Worm (Caenorhabditis elegans) whole organism, late embryonic: ENCODE measurements around the gene R08C7.12.

Experiments
- C38D4.7 ChIP-seq: fragments of 200-800 bp; sonication (Bioruptor generic); optimal IDR thresholded peaks from 2 replicates; lab custom pipeline; 2018; ENCODE audit warnings: mild to moderate bottlenecking, missing genetic modification characterization, moderate library complexity, missing compliant biosample characterization
- F13H6.1 ChIP-seq: sonication (generic microtip); optimal IDR thresholded peaks from 2 replicates; lab custom pipeline; 2016; ENCODE audit warnings: missing genetic modification characterization, missing compliant biosample characterization
- K09A11.1 ChIP-seq: sonication (generic microtip); optimal IDR thresholded peaks from 2 replicates; lab custom pipeline; 2017; ENCODE audit warnings: antibody characterized with exemption, mild to moderate bottlenecking, missing genetic modification characterization, missing compliant biosample characterization; ENCODE audit not compliant: insufficient read depth
- T23F11.4 ChIP-seq: fragments of 200-800 bp; sonication (Bioruptor generic); optimal IDR thresholded peaks from 2 replicates; lab custom pipeline; 2018; ENCODE audit warnings: mild to moderate bottlenecking, missing genetic modification characterization, missing compliant biosample characterization
- ama-1 ChIP-seq: fragments of 150-350 bp; optimal IDR thresholded peaks from 2 replicates; lab custom pipeline; 2014
- ceh-18 ChIP-seq: sonication (generic microtip); optimal IDR thresholded peaks from 2 replicates; lab custom pipeline; 2016; ENCODE audit warnings: missing genetic modification characterization, missing compliant biosample characterization
- ceh-22 ChIP-seq: sonication (generic microtip); optimal IDR thresholded peaks from 2 replicates; lab custom pipeline; 2017; ENCODE audit warnings: missing biosample characterization, missing genetic modification characterization
- ceh-34 ChIP-seq: sonication (generic microtip); optimal IDR thresholded peaks from 2 replicates; lab custom pipeline; 2016; ENCODE audit warnings: mild to moderate bottlenecking, missing genetic modification characterization, missing compliant biosample characterization
- ceh-45 ChIP-seq: fragments of 200-800 bp; sonication (Bioruptor generic); IDR thresholded peaks from 2 replicates; pipeline ENCODE4 v1.3.6; 2022; ENCODE audit warnings: missing genetic modification reagents, missing genetic modification characterization, missing compliant biosample characterization
- ceh-48 ChIP-seq: sonication (generic microtip); optimal IDR thresholded peaks from 2 replicates; lab custom pipeline; 2016; ENCODE audit warnings: missing genetic modification characterization, inconsistent platforms, missing compliant biosample characterization
- che-1 ChIP-seq: sonication (generic microtip); optimal IDR thresholded peaks from 2 replicates; lab custom pipeline; 2016; ENCODE audit warnings: mild to moderate bottlenecking, missing genetic modification characterization, missing compliant biosample characterization
- dmd-4 ChIP-seq: sonication (generic microtip); optimal IDR thresholded peaks from 2 replicates; lab custom pipeline; 2016; ENCODE audit warnings: borderline replicate concordance, missing genetic modification characterization, missing compliant biosample characterization
- dve-1 ChIP-seq: sonication (generic microtip); optimal IDR thresholded peaks from 2 replicates; lab custom pipeline; 2017; ENCODE audit warnings: antibody characterized with exemption, mild to moderate bottlenecking, missing genetic modification characterization, missing compliant biosample characterization
- elt-2 ChIP-seq: sonication (generic microtip); optimal IDR thresholded peaks from 2 replicates; lab custom pipeline; 2016; ENCODE audit warnings: missing genetic modification reagents, missing genetic modification characterization, missing compliant biosample characterization
- ets-4 ChIP-seq: sonication (generic microtip); optimal IDR thresholded peaks from 2 replicates; lab custom pipeline; 2016; ENCODE audit warnings: missing genetic modification characterization, missing compliant biosample characterization
- fkh-6 ChIP-seq: sonication (generic microtip); optimal IDR thresholded peaks from 2 replicates; lab custom pipeline; 2016; ENCODE audit warnings: missing genetic modification characterization, missing compliant biosample characterization
- gmeb-2 ChIP-seq: sonication (generic microtip); optimal IDR thresholded peaks from 2 replicates; lab custom pipeline; 2016; ENCODE audit warnings: missing genetic modification characterization, inconsistent platforms, missing compliant biosample characterization
- hlh-13 ChIP-seq: fragments of 200-800 bp; sonication (Bioruptor generic); optimal IDR thresholded peaks from 2 replicates; lab custom pipeline; 2018; ENCODE audit warnings: mild to moderate bottlenecking, missing genetic modification characterization, missing compliant biosample characterization
- hlh-15 ChIP-seq: sonication (generic microtip); optimal IDR thresholded peaks from 2 replicates; lab custom pipeline; 2016; ENCODE audit warnings: missing genetic modification characterization, missing compliant biosample characterization
- hlh-30 ChIP-seq: sonication (generic microtip); optimal IDR thresholded peaks from 2 replicates; lab custom pipeline; 2017; ENCODE audit warnings: antibody characterized with exemption, missing genetic modification characterization, missing compliant biosample characterization; ENCODE audit not compliant: insufficient read depth
- lim-6 ChIP-seq: sonication (generic microtip); optimal IDR thresholded peaks from 2 replicates; lab custom pipeline; 2016; ENCODE audit warnings: missing genetic modification characterization, missing compliant biosample characterization
- lin-11 ChIP-seq: fragments of 200-800 bp; sonication (Bioruptor generic); optimal IDR thresholded peaks from 2 replicates; lab custom pipeline; 2018; ENCODE audit warnings: mild to moderate bottlenecking, missing genetic modification characterization, missing compliant biosample characterization
- nfya-1 ChIP-seq: sonication (generic microtip); optimal IDR thresholded peaks from 2 replicates; lab custom pipeline; 2017; ENCODE audit warnings: missing genetic modification characterization, mild to moderate bottlenecking, missing compliant biosample characterization, antibody characterized with exemption, moderate library complexity
- nhr-11 ChIP-seq: fragments of 150-350 bp; optimal IDR thresholded peaks from 2 replicates; lab custom pipeline; 2014; ENCODE audit warnings: missing biosample characterization, missing genetic modification characterization
- nhr-232 ChIP-seq: sonication (generic microtip); optimal IDR thresholded peaks from 2 replicates; lab custom pipeline; 2016; ENCODE audit warnings: missing genetic modification characterization, missing compliant biosample characterization
- odd-2 ChIP-seq: sonication (generic microtip); optimal IDR thresholded peaks from 2 replicates; lab custom pipeline; 2017; ENCODE audit warnings: antibody characterized with exemption, mild to moderate bottlenecking, missing genetic modification characterization, missing compliant biosample characterization
- pag-3 ChIP-seq: sonication (generic microtip); optimal IDR thresholded peaks from 2 replicates; lab custom pipeline; 2016; ENCODE audit warnings: missing compliant biosample characterization, missing genetic modification characterization, borderline replicate concordance
- pat-9 ChIP-seq: fragments of 200-800 bp; sonication (Bioruptor generic); optimal IDR thresholded peaks from 2 replicates; lab custom pipeline; 2018; ENCODE audit warnings: mild to moderate bottlenecking, missing genetic modification characterization, moderate library complexity, missing compliant biosample characterization
- pha-2 ChIP-seq: sonication (generic microtip); optimal IDR thresholded peaks from 2 replicates; lab custom pipeline; 2017; ENCODE audit warnings: mild to moderate bottlenecking, missing genetic modification characterization, missing compliant biosample characterization
- pha-4 ChIP-seq: fragments of 150-350 bp; optimal IDR thresholded peaks from 2 replicates; lab custom pipeline; 2018; ENCODE audit warnings: missing biosample characterization, missing genetic modification reagents, missing genetic modification characterization
- pros-1 ChIP-seq: fragments of 150-350 bp; optimal IDR thresholded peaks from 2 replicates; lab custom pipeline; 2014; ENCODE audit warnings: missing biosample characterization, missing genetic modification reagents, missing genetic modification characterization
- ref-2 ChIP-seq: sonication (generic microtip); optimal IDR thresholded peaks from 2 replicates; lab custom pipeline; 2016; ENCODE audit warnings: missing genetic modification characterization, missing compliant biosample characterization
- sox-2 ChIP-seq: fragments of 200-800 bp; sonication (Bioruptor generic); IDR thresholded peaks from 2 replicates; pipeline ENCODE4 v1.3.6; 2022; ENCODE audit warnings: missing genetic modification reagents, missing genetic modification characterization, missing compliant biosample characterization
- syd-9 ChIP-seq: sonication (generic microtip); optimal IDR thresholded peaks from 2 replicates; lab custom pipeline; 2016; ENCODE audit warnings: mild to moderate bottlenecking, missing genetic modification characterization, moderate library complexity, missing compliant biosample characterization
- unc-3 ChIP-seq, 2 experiments: fragments of 200-800 bp in 1 of 2; sonication (Bioruptor generic) in 1 of 2; sonication (generic microtip) in 1 of 2; conservative IDR thresholded peaks in 1 of 2; optimal IDR thresholded peaks in 1 of 2; 2 replicates each; pipeline versions ENCODE4 v1.3.6 to Lab custom; 2016 to 2022; ENCODE audit warnings: missing compliant biosample characterization in 2 of 2, missing genetic modification characterization in 2 of 2, missing genetic modification reagents in 1 of 2
- unc-55 ChIP-seq: sonication (generic microtip); optimal IDR thresholded peaks from 2 replicates; lab custom pipeline; 2017; ENCODE audit warnings: missing biosample characterization, missing genetic modification reagents, missing genetic modification characterization
- zip-5 ChIP-seq: sonication (generic microtip); optimal IDR thresholded peaks from 2 replicates; lab custom pipeline; 2016; ENCODE audit warnings: missing genetic modification characterization, missing compliant biosample characterization

Gene R08C7.12

DNA sequence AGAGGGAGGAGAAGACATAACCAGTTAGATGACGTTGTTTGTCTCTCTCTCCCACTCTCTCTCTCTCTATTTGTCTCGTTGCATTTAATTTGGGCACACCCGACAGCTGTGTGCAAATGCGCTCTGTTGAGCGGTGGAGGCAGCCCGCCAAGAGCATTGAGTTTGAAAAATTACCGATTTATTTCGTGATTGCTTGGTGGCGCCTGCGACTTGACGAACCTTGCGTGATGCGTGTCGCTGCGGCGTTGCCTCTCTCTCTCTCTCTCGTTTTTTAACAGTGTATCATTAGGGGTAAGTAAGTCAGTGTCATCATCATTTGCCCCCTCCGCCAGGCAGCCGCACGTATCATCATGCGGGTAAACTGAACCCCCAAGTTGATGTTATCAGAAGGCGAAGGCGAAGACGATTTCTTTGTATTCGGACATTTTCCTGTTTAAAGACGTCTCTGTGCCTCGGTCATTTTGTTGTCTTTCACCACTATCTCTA lies 43.4 kb upstream of the R08C7.12 start (continued):
- TF ChIP-seq gmeb-2 (tag; lab: Kevin White, UChicago) (no peak), T23F11.4 (GFP tag; lab: Kevin White, UChicago) (no peak), ceh-18 (tag; lab: Kevin White, UChicago) (peak; percentile 62), pat-9 (tag; lab: Kevin White, UChicago) (no peak), pag-3 (no peak), sox-2 (GFP tag; lab: Robert Waterston, UW) (no peak), syd-9 (no peak), ceh-45 (GFP tag; lab: Robert Waterston, UW) (no peak), ceh-34 (tag; lab: Kevin White, UChicago) (peak; percentile 59), pha-4 (tag; lab: Kevin White, UChicago) (no peak), che-1 (tag; lab: Kevin White, UChicago) (no peak), unc-3 (GFP tag; conservative IDR thresholded peaks at IDR 0.05; lab: Robert Waterston, UW) (no peak), unc-3 (tag; optimal IDR thresholded peaks at IDR 0.05; lab: Kevin White, UChicago) (no peak), odd-2 (no peak), pha-2 (tag; lab: Kevin White, UChicago) (no peak), ama-1 (lab: Kevin White, UChicago) (no peak), fkh-6 (peak; percentile 30), zip-5 (tag; lab: Kevin White, UChicago) (no peak), nhr-232 (no peak)

- TF ChIP-seq F13H6.1 (tag; lab: Kevin White, UChicago) (no peak), elt-2 (tag; lab: Kevin White, UChicago) (peak; percentile 32), ceh-18 (tag; lab: Kevin White, UChicago) (peak; percentile 65), odd-2 (no peak), ref-2 (peak; percentile 22), dve-1 (tag; lab: Kevin White, UChicago) (peak; percentile 7), C38D4.7 (GFP tag; lab: Kevin White, UChicago) (peak; percentile 5), che-1 (tag; lab: Kevin White, UChicago) (no peak), nhr-11 (tag; lab: Kevin White, UChicago) (no peak), syd-9 (no peak), pros-1 (tag; lab: Kevin White, UChicago) (peak; percentile 1), hlh-15 (tag; lab: Kevin White, UChicago) (no peak), ets-4 (tag; lab: Kevin White, UChicago) (no peak), lim-6 (tag; lab: Kevin White, UChicago) (no peak), unc-55 (GFP tag; lab: Kevin White, UChicago) (no peak), nfya-1 (tag; lab: Kevin White, UChicago) (peak; percentile 65), hlh-13 (GFP tag; lab: Kevin White, UChicago) (no peak), lin-11 (tag; lab: Kevin White, UChicago) (no peak), pha-4 (tag; lab: Kevin White, UChicago) (no peak), gmeb-2 (tag; lab: Kevin White, UChicago) (no peak), K09A11.1 (peak; percentile 4), pha-2 (tag; lab: Kevin White, UChicago) (no peak), ceh-34 (tag; lab: Kevin White, UChicago) (peak; percentile 13)
These were observed 42.5 kb upstream of the R08C7.12 start for ce11 chrIV:4407055-4407461.

- TF ChIP-seq hlh-30 (peak; percentile 45), lin-11 (tag; lab: Kevin White, UChicago) (no peak)
- TF ChIP-seq, all 69 proteins: peak for 1
These were observed 40.8 kb upstream of the R08C7.12 start for ce11 chrIV:4408714-4409113.

ce11 chrIV:4410526-4410925 lies 39.0 kb upstream of the R08C7.12 start:
- TF ChIP-seq dve-1 (tag; lab: Kevin White, UChicago) (no peak), dmd-4 (no peak), ceh-22 (tag; lab: Kevin White, UChicago) (no peak), syd-9 (no peak), elt-2 (tag; lab: Kevin White, UChicago) (no peak), ceh-48 (tag; lab: Kevin White, UChicago) (no peak)
